Fruit fly (Drosophila melanogaster): ENCODE measurements around the gene CG2150.

- no peak for TF ChIP-seq Dfd (GFP tag; optimal IDR thresholded peaks at IDR 0.05)
- TF ChIP-seq OdsH (GFP tag; optimal IDR thresholded peaks at IDR 0.05) = no peak
- no peak for TF ChIP-seq usp (GFP tag; optimal IDR thresholded peaks at IDR 0.05)
- TF ChIP-seq Jra (GFP tag; optimal IDR thresholded peaks at IDR 0.05) = no peak
- no peak for TF ChIP-seq dsf (GFP tag; optimal IDR thresholded peaks at IDR 0.05; ENCODE audit: borderline replicate concordance)
- no peak for TF ChIP-seq HLH106 (tag; optimal IDR thresholded peaks at IDR 0.05)
- TF ChIP-seq Dif (GFP tag; optimal IDR thresholded peaks at IDR 0.05; ENCODE audit: partially characterized antibody) = no peak
- no peak for TF ChIP-seq CG32264 (GFP tag; optimal IDR thresholded peaks at IDR 0.05)
- no peak for TF ChIP-seq sv (GFP tag; optimal IDR thresholded peaks at IDR 0.05)
- no peak for TF ChIP-seq CG9705 (GFP tag; optimal IDR thresholded peaks at IDR 0.05)
- TF ChIP-seq lola (GFP tag; optimal IDR thresholded peaks at IDR 0.05) = no peak
- TF ChIP-seq Hr78 (GFP tag; optimal IDR thresholded peaks at IDR 0.05) = no peak
Measured at dm6 chr3R:31715713-31716024, 48.9 kb downstream of the CG2150 start.

Measured in whole organism, wandering third instar larva.